Worm (Caenorhabditis elegans) whole organism, L3 larva: ENCODE data around the gene fbl-1.

ENCODE experiments used
- ama-1 ChIP-seq: fragments of 150-350 bp; optimal IDR thresholded peaks from 2 replicates; lab custom pipeline; 2018
- ceh-82 ChIP-seq: fragments of 150-350 bp; optimal IDR thresholded peaks from 2 replicates; lab custom pipeline; 2014; ENCODE audit warnings: missing biosample characterization, missing genetic modification characterization
- elt-2 ChIP-seq: sonication (generic microtip); optimal IDR thresholded peaks from 2 replicates; lab custom pipeline; 2016; ENCODE audit warnings: missing genetic modification reagents, mild to moderate bottlenecking, missing genetic modification characterization, missing compliant biosample characterization
- lin-15B ChIP-seq: fragments of 150-350 bp; optimal IDR thresholded peaks from 2 replicates; lab custom pipeline; 2014; ENCODE audit warnings: missing biosample characterization, missing genetic modification characterization
- nhr-25 ChIP-seq: sonication (generic microtip); optimal IDR thresholded peaks from 2 replicates; lab custom pipeline; 2017; ENCODE audit warnings: missing biosample characterization, missing genetic modification characterization
- tbx-2 ChIP-seq: sonication (generic microtip); optimal IDR thresholded peaks from 2 replicates; lab custom pipeline; 2016; ENCODE audit warnings: mild to moderate bottlenecking, missing genetic modification characterization, missing compliant biosample characterization
- unc-62 ChIP-seq: fragments of 150-350 bp; sonication (generic microtip); optimal IDR thresholded peaks from 4 replicates; lab custom pipeline; 2014; ENCODE audit warnings: missing biosample characterization, missing genetic modification reagents, missing genetic modification characterization
- ztf-11 ChIP-seq: fragments of 150-350 bp; optimal IDR thresholded peaks from 2 replicates; lab custom pipeline; 2014; ENCODE audit warnings: missing biosample characterization, missing genetic modification characterization

DNA sequence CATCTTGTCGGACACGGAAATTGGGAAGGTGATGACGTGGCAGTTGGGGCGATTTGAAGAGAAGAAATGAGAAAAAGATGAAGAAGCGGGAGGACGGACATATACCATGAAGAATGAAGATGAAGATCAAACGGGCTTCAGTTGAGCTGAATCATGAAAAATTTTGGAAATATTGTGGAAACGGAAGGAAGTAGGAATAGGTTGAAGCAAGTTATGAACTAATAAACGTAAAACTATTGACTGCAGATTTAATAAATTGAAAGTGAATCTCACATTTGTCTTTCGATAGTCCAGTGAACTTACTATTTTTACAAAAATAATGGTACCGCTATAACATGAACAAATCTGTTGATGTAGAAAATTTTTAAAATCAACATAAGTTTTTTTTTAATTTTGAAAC, 25.9 kb downstream of the fbl-1 start, which contains the start of gene lron-14:
- no peak for TF ChIP-seq lin-15B (tag; lab: Kevin White, UChicago)
- TF ChIP-seq tbx-2 (tag; lab: Kevin White, UChicago), result no peak
- TF ChIP-seq unc-62, result no peak
- TF ChIP-seq ceh-82 (tag; lab: Kevin White, UChicago), result no peak
- TF ChIP-seq ama-1 (lab: Kevin White, UChicago), result no peak
- TF ChIP-seq nhr-25 (tag; lab: Kevin White, UChicago), result no peak
- TF ChIP-seq elt-2 (tag; lab: Kevin White, UChicago), result no peak
- TF ChIP-seq ztf-11 (tag; lab: Kevin White, UChicago), result no peak
